Worm (Caenorhabditis elegans): ENCODE results near the gene Y105C5A.12.
"Not testable (repeated sequence)": the region's sequence is repeated elsewhere in the genome, so short reads cannot be mapped to it uniquely, and the experiment has no call there.

The Y105C5A.12 gene

DNA sequence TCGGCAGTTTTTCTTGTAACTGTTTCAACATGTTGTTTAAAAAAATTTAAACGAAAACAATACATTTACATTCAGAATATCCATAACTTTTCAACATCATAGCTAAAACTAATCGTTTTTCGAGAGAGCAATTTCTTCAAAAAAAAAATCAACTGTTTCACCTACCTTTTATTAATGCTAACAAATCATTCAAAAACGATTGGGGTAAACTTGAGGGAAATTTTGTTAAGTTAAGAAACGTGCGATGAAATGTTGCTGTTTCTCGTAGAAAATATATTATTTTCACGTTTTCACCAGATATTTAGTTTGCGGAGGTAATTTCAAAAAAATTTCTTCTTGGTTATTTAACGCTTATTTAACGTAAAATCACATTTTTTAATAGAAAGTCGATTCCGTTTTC is 35.2 kb downstream of the Y105C5A.12 start:
- no peak for TF ChIP-seq nhr-28 (tag; optimal IDR thresholded peaks at IDR 0.05)
- no peak for TF ChIP-seq lin-32 (GFP tag; optimal IDR thresholded peaks at IDR 0.05)
- no peak for TF ChIP-seq ces-1 (GFP tag; optimal IDR thresholded peaks at IDR 0.05)
- TF ChIP-seq unc-39 (tag; optimal IDR thresholded peaks at IDR 0.05) = no peak
- no peak for TF ChIP-seq ceh-39 (tag; optimal IDR thresholded peaks at IDR 0.05)
- no peak for TF ChIP-seq hlh-1 (tag; optimal IDR thresholded peaks at IDR 0.05)
- TF ChIP-seq unc-62 (GFP tag; optimal IDR thresholded peaks at IDR 0.05) = no peak
- no peak for TF ChIP-seq nhr-12 (tag; optimal IDR thresholded peaks at IDR 0.05)
- no peak for TF ChIP-seq lsy-2 (tag; optimal IDR thresholded peaks at IDR 0.05)
- TF ChIP-seq mab-5 (tag; optimal IDR thresholded peaks at IDR 0.05) = no peak
- TF ChIP-seq pha-4 (tag; optimal IDR thresholded peaks at IDR 0.05) = no peak
- TF ChIP-seq unc-120 (tag; optimal IDR thresholded peaks at IDR 0.05; ENCODE audit: poor library complexity, severe bottlenecking) = no peak
- TF ChIP-seq mep-1 (tag; optimal IDR thresholded peaks at IDR 0.05) = no peak
- no peak for TF ChIP-seq lin-13 (tag; optimal IDR thresholded peaks at IDR 0.05)
- TF ChIP-seq blmp-1 (tag; optimal IDR thresholded peaks at IDR 0.05) = no peak
- TF ChIP-seq drap-1 (GFP tag; optimal IDR thresholded peaks at IDR 0.05) = no peak
- TF ChIP-seq bed-3 (GFP tag; optimal IDR thresholded peaks at IDR 0.05) = no peak
- no peak for TF ChIP-seq nhr-2 (tag; optimal IDR thresholded peaks at IDR 0.05)
- no peak for TF ChIP-seq tbx-8 (GFP tag; optimal IDR thresholded peaks at IDR 0.05)
- no peak for TF ChIP-seq sem-2 (GFP tag; optimal IDR thresholded peaks at IDR 0.05)

DNA sequence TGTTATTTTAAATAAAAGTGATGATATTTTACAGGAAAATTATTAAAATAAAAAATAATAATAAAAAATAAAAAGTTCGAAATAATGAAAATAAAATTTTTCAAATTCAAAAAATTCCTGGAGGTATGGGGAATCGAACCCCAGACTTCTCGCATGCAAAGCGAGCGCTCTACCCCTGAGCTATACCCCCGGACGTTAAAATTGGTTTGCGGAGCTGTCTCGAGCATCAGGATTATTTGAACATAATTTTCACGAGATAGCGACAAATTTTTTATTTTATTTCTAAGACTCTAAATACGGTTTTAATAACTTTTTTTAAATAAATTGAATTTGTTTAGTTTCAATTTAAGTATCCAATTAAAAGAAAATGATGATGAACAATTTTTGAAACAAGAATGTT is 37.4 kb downstream of the Y105C5A.12 start:
- no peak for TF ChIP-seq hlh-1 (tag; optimal IDR thresholded peaks at IDR 0.05)
- no peak for TF ChIP-seq nhr-237 (tag; optimal IDR thresholded peaks at IDR 0.05)
- TF ChIP-seq unc-120 (tag; optimal IDR thresholded peaks at IDR 0.05; ENCODE audit: poor library complexity, severe bottlenecking) = no peak
- TF ChIP-seq ceh-39 (tag; optimal IDR thresholded peaks at IDR 0.05) = no peak
- no peak for TF ChIP-seq cnd-1 (tag; optimal IDR thresholded peaks at IDR 0.05)
- no peak for TF ChIP-seq flh-1 (GFP tag; optimal IDR thresholded peaks at IDR 0.05)
- no peak for TF ChIP-seq ces-1 (GFP tag; optimal IDR thresholded peaks at IDR 0.05)
- no peak for TF ChIP-seq nhr-2 (tag; optimal IDR thresholded peaks at IDR 0.05)
- no peak for TF ChIP-seq ztf-11 (tag; optimal IDR thresholded peaks at IDR 0.05)
- TF ChIP-seq zip-8 (tag; optimal IDR thresholded peaks at IDR 0.05) = no peak
- TF ChIP-seq snpc-4 (tag; optimal IDR thresholded peaks at IDR 0.05) = no peak
- TF ChIP-seq lin-32 (GFP tag; optimal IDR thresholded peaks at IDR 0.05) = no peak
- no peak for TF ChIP-seq nhr-76 (tag; optimal IDR thresholded peaks at IDR 0.05)
- no peak for TF ChIP-seq bed-3 (GFP tag; optimal IDR thresholded peaks at IDR 0.05)
- TF ChIP-seq lin-13 (tag; optimal IDR thresholded peaks at IDR 0.05) = no peak
- TF ChIP-seq blmp-1 (tag; optimal IDR thresholded peaks at IDR 0.05) = no peak
- TF ChIP-seq ham-2 (GFP tag; optimal IDR thresholded peaks at IDR 0.05) = no peak
- no peak for TF ChIP-seq mls-2 (tag; optimal IDR thresholded peaks at IDR 0.05)
- TF ChIP-seq tbx-8 (GFP tag; optimal IDR thresholded peaks at IDR 0.05) = no peak

DNA sequence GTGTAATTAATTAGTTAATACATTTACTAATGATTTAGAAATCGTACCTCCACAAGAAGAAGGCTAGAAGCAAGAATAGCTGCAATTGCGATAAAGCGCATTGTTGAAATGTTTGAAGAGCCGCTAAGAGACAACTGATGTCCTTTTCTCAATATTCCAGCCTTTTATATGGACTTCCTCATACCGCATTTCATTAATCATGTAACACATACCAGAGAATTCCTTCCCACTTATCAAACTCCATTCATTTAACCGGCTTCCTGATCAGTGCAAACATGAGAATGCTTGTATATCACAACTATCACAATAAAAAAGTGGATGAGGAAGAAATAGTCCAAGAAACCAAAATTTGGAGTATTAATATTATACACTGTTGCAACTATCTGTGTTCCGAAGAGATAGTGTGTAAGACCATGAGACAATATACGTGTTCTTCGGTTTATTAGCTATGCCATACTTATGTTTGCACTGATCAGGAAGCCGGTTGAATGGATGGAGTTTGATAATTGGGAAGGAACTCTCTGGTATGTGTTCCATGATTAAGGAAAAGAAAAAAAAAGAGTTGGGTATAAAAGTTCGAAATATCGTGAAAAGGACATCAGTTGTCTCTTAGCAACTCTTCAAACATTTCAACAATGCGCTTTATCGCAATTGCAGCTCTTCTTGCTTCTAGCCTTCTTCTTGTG is 46.5 kb downstream of the Y105C5A.12 start, which contains the start of the genes pqn-78 and pqn-79:
pqn-78 (minus strand) TSS at position 101 of the 686 bp plus-strand sequence.
pqn-79 (plus strand) TSS at position 636 of the 686 bp plus-strand sequence.
- TF ChIP-seq unc-39 (tag; optimal IDR thresholded peaks at IDR 0.05); nhr-12 (tag; optimal IDR thresholded peaks at IDR 0.05); sem-2 (GFP tag; optimal IDR thresholded peaks at IDR 0.05): not testable (repeated sequence)

DNA sequence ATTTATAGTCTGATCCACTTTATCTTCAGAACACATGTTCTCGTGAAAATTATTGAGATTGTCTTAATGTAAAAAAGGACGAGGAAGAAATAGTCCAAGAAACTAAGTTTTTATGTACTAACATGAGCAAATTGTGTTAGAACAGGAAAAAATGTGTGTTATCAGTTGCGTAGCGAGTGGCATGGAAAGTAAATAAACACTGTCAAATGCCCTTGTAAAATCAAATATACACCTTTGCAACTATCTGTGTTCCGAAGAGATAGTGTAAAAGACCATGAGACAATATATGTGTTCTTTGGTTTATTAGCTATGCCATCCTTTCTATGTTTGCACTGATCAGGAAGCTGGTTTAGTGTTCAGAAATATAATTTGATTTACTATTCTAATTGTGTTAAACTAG is 48.5 kb downstream of the Y105C5A.12 start:
- TF ChIP-seq drap-1 (GFP tag; optimal IDR thresholded peaks at IDR 0.05) (no peak), ceh-39 (tag; optimal IDR thresholded peaks at IDR 0.05) (no peak), lin-13 (tag; optimal IDR thresholded peaks at IDR 0.05) (no peak), ztf-11 (tag; optimal IDR thresholded peaks at IDR 0.05) (no peak), elt-3 (tag; optimal IDR thresholded peaks at IDR 0.05) (no peak), M03D4.4 (tag; optimal IDR thresholded peaks at IDR 0.05) (no peak), unc-39 (tag; optimal IDR thresholded peaks at IDR 0.05) (no peak), flh-1 (GFP tag; optimal IDR thresholded peaks at IDR 0.05) (no peak), mab-5 (tag; optimal IDR thresholded peaks at IDR 0.05) (no peak), unc-120 (tag; optimal IDR thresholded peaks at IDR 0.05; ENCODE audit: poor library complexity, severe bottlenecking) (no peak), zip-8 (tag; optimal IDR thresholded peaks at IDR 0.05) (no peak)

DNA sequence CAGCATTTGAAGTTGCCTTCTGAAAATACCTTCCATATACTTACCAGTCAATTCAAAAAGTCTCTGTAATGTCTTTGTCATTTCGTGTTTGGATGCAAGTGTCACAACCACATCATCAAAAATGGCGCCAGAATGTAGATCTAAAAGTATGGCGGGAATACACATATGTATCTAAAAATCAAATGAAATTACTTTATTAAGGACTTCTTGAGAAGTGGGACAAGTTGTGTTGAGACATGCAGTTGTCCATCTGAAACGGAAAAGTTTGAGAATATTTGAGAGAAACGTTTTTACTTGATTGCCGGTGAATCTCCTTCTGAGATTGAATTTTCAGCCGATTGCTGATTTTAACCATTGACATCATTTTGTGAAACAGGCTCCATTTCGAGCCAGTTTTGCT is 49.6 kb downstream of the Y105C5A.12 start:
- TF ChIP-seq unc-62 (GFP tag; optimal IDR thresholded peaks at IDR 0.05) (no peak), hlh-1 (tag; optimal IDR thresholded peaks at IDR 0.05) (no peak), mep-1 (tag; optimal IDR thresholded peaks at IDR 0.05) (no peak), cnd-1 (tag; optimal IDR thresholded peaks at IDR 0.05) (no peak), lin-32 (GFP tag; optimal IDR thresholded peaks at IDR 0.05) (no peak), unc-120 (tag; optimal IDR thresholded peaks at IDR 0.05; ENCODE audit: poor library complexity, severe bottlenecking) (no peak), flh-1 (GFP tag; optimal IDR thresholded peaks at IDR 0.05) (no peak)
